Worm (Caenorhabditis elegans): Measurements from ENCODE around the gene F42A9.8.

DNA sequence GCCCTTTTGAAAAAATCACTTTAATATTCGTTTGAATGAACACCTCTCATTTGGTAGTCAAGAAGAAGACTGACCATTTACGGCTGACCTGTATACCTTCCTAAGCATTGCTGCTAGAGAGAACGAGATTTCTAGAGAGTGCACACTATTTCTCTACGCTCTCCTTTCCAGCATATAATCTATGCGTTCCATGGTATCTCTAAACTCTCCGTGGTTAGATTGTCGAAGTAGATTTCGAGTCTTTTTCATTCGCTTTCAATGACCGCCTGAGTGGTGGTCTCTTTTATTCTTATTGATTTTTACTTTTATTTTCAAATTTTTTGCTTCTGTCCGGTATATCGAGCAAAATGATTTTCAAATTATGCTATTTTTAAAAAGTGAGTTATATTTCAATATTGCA, 21.1 kb downstream of the F42A9.8 start:
- TF ChIP-seq lag-1 (GFP tag; IDR thresholded peaks at IDR 0.05) (no peak), ets-4 (GFP tag; optimal IDR thresholded peaks at IDR 0.05) (no peak), snpc-3.4 (tag; optimal IDR thresholded peaks at IDR 0.05) (no peak), sptf-2 (GFP tag; optimal IDR thresholded peaks at IDR 0.05) (no peak), dox-1 (GFP tag; IDR thresholded peaks at IDR 0.05) (no peak), cebp-1 (GFP tag; IDR thresholded peaks at IDR 0.05) (no peak), cebp-1 (tag; optimal IDR thresholded peaks at IDR 0.05) (no peak)
